Worm (Caenorhabditis elegans): ENCODE results near the gene F22B7.3.

ce11 chrIII:8658367-8658761, 9.7 kb downstream of the F22B7.3 start:
- TF ChIP-seq unc-62 (GFP tag; optimal IDR thresholded peaks at IDR 0.05), result peak; percentile 97
- no peak for TF ChIP-seq pha-4 (tag; optimal IDR thresholded peaks at IDR 0.05)
- peak; percentile 48 for TF ChIP-seq ces-1 (GFP tag; optimal IDR thresholded peaks at IDR 0.05)
- TF ChIP-seq nhr-2 (tag; optimal IDR thresholded peaks at IDR 0.05), result no peak
- peak; percentile 21 for TF ChIP-seq elt-3 (tag; optimal IDR thresholded peaks at IDR 0.05)
- TF ChIP-seq blmp-1 (tag; optimal IDR thresholded peaks at IDR 0.05), result no peak
- TF ChIP-seq ztf-11 (tag; optimal IDR thresholded peaks at IDR 0.05), result no peak
- no peak for TF ChIP-seq ceh-39 (tag; optimal IDR thresholded peaks at IDR 0.05)
- no peak for TF ChIP-seq nhr-28 (tag; optimal IDR thresholded peaks at IDR 0.05)
